Worm (Caenorhabditis elegans) whole organism, early embryonic: Measurements from ENCODE around the gene myrf-2.

ENCODE experiments used
- B0310.2 ChIP-seq: sonication (generic microtip); optimal IDR thresholded peaks from 2 replicates; lab custom pipeline; 2016; ENCODE audit warnings: mild to moderate bottlenecking, missing genetic modification characterization, missing compliant biosample characterization
- F13C5.2 ChIP-seq: sonication (generic microtip); optimal IDR thresholded peaks from 2 replicates; lab custom pipeline; 2017; ENCODE audit warnings: mild to moderate bottlenecking, missing genetic modification characterization, inconsistent platforms, missing compliant biosample characterization
- aly-1 ChIP-seq: sonication (generic microtip); optimal IDR thresholded peaks from 2 replicates; lab custom pipeline; 2016; ENCODE audit warnings: missing genetic modification characterization, missing compliant biosample characterization
- ama-1 ChIP-seq: fragments of 150-350 bp; optimal IDR thresholded peaks from 2 replicates; lab custom pipeline; 2014
- ceh-13 ChIP-seq: fragments of 200-800 bp; sonication (Bioruptor generic); optimal IDR thresholded peaks from 2 replicates; lab custom pipeline; 2018; ENCODE audit warnings: mild to moderate bottlenecking, missing genetic modification characterization, missing compliant biosample characterization
- ceh-36 ChIP-seq: sonication (generic microtip); optimal IDR thresholded peaks from 2 replicates; lab custom pipeline; 2016; ENCODE audit warnings: missing genetic modification characterization, inconsistent platforms, missing compliant biosample characterization
- ets-7 ChIP-seq: sonication (generic microtip); optimal IDR thresholded peaks from 2 replicates; lab custom pipeline; 2016; ENCODE audit warnings: missing genotype, missing genetic modification characterization, missing compliant biosample characterization
- flt-1 ChIP-seq: fragments of 200-800 bp; sonication (Bioruptor generic); IDR thresholded peaks from 2 replicates; pipeline ENCODE4 v1.3.6; 2022; ENCODE audit warnings: missing genetic modification characterization, missing compliant biosample characterization
- hmbx-1 ChIP-seq: sonication (generic microtip); optimal IDR thresholded peaks from 2 replicates; lab custom pipeline; 2016; ENCODE audit warnings: mild to moderate bottlenecking, missing genetic modification characterization, missing compliant biosample characterization
- hmg-4 ChIP-seq: fragments of 200-800 bp; sonication (Bioruptor generic); optimal IDR thresholded peaks from 2 replicates; lab custom pipeline; 2018; ENCODE audit warnings: mild to moderate bottlenecking, missing genetic modification characterization, missing compliant biosample characterization
- hnd-1 ChIP-seq: sonication (generic microtip); optimal IDR thresholded peaks from 2 replicates; lab custom pipeline; 2016; ENCODE audit warnings: missing genetic modification characterization, missing compliant biosample characterization
- pes-1 ChIP-seq: fragments of 200-800 bp; sonication (Bioruptor generic); IDR thresholded peaks from 2 replicates; pipeline ENCODE4 v1.3.6; 2022; ENCODE audit warnings: missing genetic modification reagents, missing genetic modification characterization, missing compliant biosample characterization
- scrt-1 ChIP-seq: fragments of 200-800 bp; sonication (Bioruptor generic); IDR thresholded peaks from 2 replicates; pipeline ENCODE4 v1.3.6; 2022; ENCODE audit warnings: missing genetic modification characterization, missing compliant biosample characterization
- sea-1 ChIP-seq: fragments of 200-800 bp; sonication (Bioruptor generic); conservative IDR thresholded peaks from 2 replicates; pipeline ENCODE4 v1.3.6; 2022; ENCODE audit warnings: missing genetic modification characterization, missing compliant biosample characterization
- tbx-11 ChIP-seq: fragments of 200-800 bp; sonication (Bioruptor generic); IDR thresholded peaks from 2 replicates; pipeline ENCODE4 v1.3.6; 2022; ENCODE audit warnings: missing genetic modification characterization, missing compliant biosample characterization
- tbx-37 ChIP-seq: fragments of 200-800 bp; sonication (Bioruptor generic); conservative IDR thresholded peaks from 2 replicates; pipeline ENCODE4 v1.3.6; 2022; ENCODE audit warnings: missing genetic modification reagents, missing genetic modification characterization, missing compliant biosample characterization
- tra-4 ChIP-seq: sonication (generic microtip); optimal IDR thresholded peaks from 2 replicates; lab custom pipeline; 2017; ENCODE audit warnings: missing genetic modification characterization, missing compliant biosample characterization

myrf-2 gene

ce11 chrX:10228094-10228746 is 34.0 kb upstream of the myrf-2 start, which contains the start of gene C14H10.3:
Gene C14H10.3, minus strand, starts transcription at chrX:10228137.
- TF ChIP-seq ets-7 (tag; lab: Kevin White, UChicago) (no peak), ceh-36 (tag; lab: Kevin White, UChicago) (no peak)

ce11 chrX:10227217-10227616 is 33.0 kb upstream of the myrf-2 start:
- no peak for TF ChIP-seq pes-1 (GFP tag; lab: Robert Waterston, UW)
- TF ChIP-seq B0310.2 (tag; lab: Kevin White, UChicago) = no peak
- no peak for TF ChIP-seq ets-7 (tag; lab: Kevin White, UChicago)

ce11 chrX:10225845-10226244 is 31.7 kb upstream of the myrf-2 start:
- no peak for TF ChIP-seq tbx-11 (GFP tag; lab: Robert Waterston, UW)
- TF ChIP-seq hnd-1 = no peak
- no peak for TF ChIP-seq tbx-37 (GFP tag; lab: Robert Waterston, UW)
- no peak for TF ChIP-seq sea-1 (GFP tag; lab: Robert Waterston, UW)
- TF ChIP-seq F13C5.2 (tag; lab: Kevin White, UChicago) = no peak
- TF ChIP-seq ceh-13 (GFP tag; lab: Kevin White, UChicago) = no peak
- no peak for TF ChIP-seq aly-1
- TF ChIP-seq tra-4 (tag; lab: Kevin White, UChicago) = no peak
- no peak for TF ChIP-seq hmbx-1 (tag; lab: Kevin White, UChicago)
- TF ChIP-seq flt-1 = no peak
- no peak for TF ChIP-seq ama-1
- no peak for TF ChIP-seq ceh-36 (tag; lab: Kevin White, UChicago)
- no peak for TF ChIP-seq scrt-1 (GFP tag; lab: Robert Waterston, UW)
- TF ChIP-seq pes-1 (GFP tag; lab: Robert Waterston, UW) = no peak
- TF ChIP-seq hmg-4 = no peak
- no peak for TF ChIP-seq ets-7 (tag; lab: Kevin White, UChicago)

- 0 out of 2 replicates have a peak, but pooled peaks have one; percentile 43 for TF ChIP-seq tbx-11 (GFP tag; lab: Robert Waterston, UW)
- TF ChIP-seq flt-1 = no peak
Measured at ce11 chrX:10219184-10219705, 25.1 kb upstream of the myrf-2 start.

ce11 chrX:10218779-10219178 is 24.6 kb upstream of the myrf-2 start, which contains the start of gene F44A6.5:
Gene F44A6.5, minus strand, starts transcription at chrX:10218929.
- TF ChIP-seq hnd-1 (no peak), pes-1 (GFP tag; lab: Robert Waterston, UW) (no peak), tra-4 (tag; lab: Kevin White, UChicago) (no peak), hmg-4 (no peak), flt-1 (no peak), F13C5.2 (tag; lab: Kevin White, UChicago) (no peak), hmbx-1 (tag; lab: Kevin White, UChicago) (no peak), aly-1 (no peak), ama-1 (no peak), sea-1 (GFP tag; lab: Robert Waterston, UW) (no peak)

ce11 chrX:10216857-10217256 is 22.7 kb upstream of the myrf-2 start:
- no peak for TF ChIP-seq flt-1
- no peak for TF ChIP-seq pes-1 (GFP tag; lab: Robert Waterston, UW)

- TF ChIP-seq tbx-37 (GFP tag; lab: Robert Waterston, UW) = no peak
- TF ChIP-seq hnd-1 = no peak
Measured at ce11 chrX:10216344-10216743, 22.2 kb upstream of the myrf-2 start.

- no peak for TF ChIP-seq ceh-36 (tag; lab: Kevin White, UChicago)
- TF ChIP-seq hmg-4 = no peak
- no peak for TF ChIP-seq aly-1
- TF ChIP-seq flt-1 = no peak
- no peak for TF ChIP-seq tbx-11 (GFP tag; lab: Robert Waterston, UW)
- TF ChIP-seq scrt-1 (GFP tag; lab: Robert Waterston, UW) = no peak
- no peak for TF ChIP-seq B0310.2 (tag; lab: Kevin White, UChicago)
- no peak for TF ChIP-seq ets-7 (tag; lab: Kevin White, UChicago)
- TF ChIP-seq hnd-1 = no peak
- no peak for TF ChIP-seq sea-1 (GFP tag; lab: Robert Waterston, UW)
- no peak for TF ChIP-seq hmbx-1 (tag; lab: Kevin White, UChicago)
- no peak for TF ChIP-seq ama-1
- no peak for TF ChIP-seq tbx-37 (GFP tag; lab: Robert Waterston, UW)
- no peak for TF ChIP-seq pes-1 (GFP tag; lab: Robert Waterston, UW)
- TF ChIP-seq ceh-13 (GFP tag; lab: Kevin White, UChicago) = no peak
- TF ChIP-seq tra-4 (tag; lab: Kevin White, UChicago) = no peak
- no peak for TF ChIP-seq F13C5.2 (tag; lab: Kevin White, UChicago)
Measured at ce11 chrX:10215429-10215828, 21.3 kb upstream of the myrf-2 start, which contains the start of gene F44A6.4. Gene F44A6.4, minus strand, starts transcription at chrX:10215495.

ce11 chrX:10212469-10212868 is 18.3 kb upstream of the myrf-2 start, which contains the start of gene F44A6.3:
Gene F44A6.3, plus strand, starts transcription at chrX:10212769.
- TF ChIP-seq aly-1 = no peak
- no peak for TF ChIP-seq flt-1
- TF ChIP-seq ceh-36 (tag; lab: Kevin White, UChicago) = no peak
